Worm (Caenorhabditis elegans): ENCODE results near the gene C07B5.6.

ce11 chrX:9548011-9548795 is 29.4 kb downstream of the C07B5.6 start:
- TF ChIP-seq nhr-28 (tag; optimal IDR thresholded peaks at IDR 0.05) (no peak), nhr-237 (tag; optimal IDR thresholded peaks at IDR 0.05) (no peak), unc-39 (tag; optimal IDR thresholded peaks at IDR 0.05) (no peak), elt-3 (tag; optimal IDR thresholded peaks at IDR 0.05) (no peak), snpc-4 (tag; optimal IDR thresholded peaks at IDR 0.05) (no peak), ceh-28 (tag; optimal IDR thresholded peaks at IDR 0.05) (no peak), lin-39 (tag; optimal IDR thresholded peaks at IDR 0.05) (no peak), ama-1 (optimal IDR thresholded peaks at IDR 0.05) (no peak), fkh-10 (GFP tag; optimal IDR thresholded peaks at IDR 0.05) (no peak), nfya-1 (tag; optimal IDR thresholded peaks at IDR 0.05; ENCODE audit: insufficient read depth) (no peak)
